Fruit fly (Drosophila melanogaster) whole organism, embryonic: ENCODE results near the gene CG34268.

Source experiments
- Ada2b ChIP-seq: fragments of 200-800 bp; sonication (Bioruptor generic); IDR thresholded peaks from 2 replicates; pipeline ENCODE4 v1.3.6; 2022; ENCODE audit warnings: missing biosample characterization, missing genetic modification characterization
- B-H1 ChIP-seq: fragments of 200-800 bp; sonication (Bioruptor generic); IDR thresholded peaks from 3 replicates; pipeline ENCODE4 v1.3.6; 2022; ENCODE audit warnings: missing biosample characterization, missing genetic modification characterization
- CG10274 ChIP-seq: fragments of 200-800 bp; sonication (Bioruptor generic); optimal IDR thresholded peaks from 3 replicates; lab custom pipeline; 2017; ENCODE audit warnings: missing biosample characterization, mild to moderate bottlenecking, missing genetic modification characterization
- CG10654 ChIP-seq: fragments of 200-800 bp; sonication (Bioruptor generic); optimal IDR thresholded peaks from 2 replicates; lab custom pipeline; 2016; ENCODE audit warnings: missing biosample characterization, missing genetic modification characterization
- CG10959 ChIP-seq: fragments of 200-800 bp; sonication (Bioruptor generic); IDR thresholded peaks from 2 replicates; pipeline ENCODE4 v1.3.6; 2022; ENCODE audit warnings: missing biosample characterization, missing genetic modification characterization
- CG11093 ChIP-seq: fragments of 200-800 bp; sonication (Bioruptor generic); IDR thresholded peaks from 3 replicates; pipeline ENCODE4 v1.3.6; 2022; ENCODE audit warnings: missing biosample characterization, missing genetic modification characterization
- CG12155 ChIP-seq: fragments of 200-800 bp; sonication (Bioruptor generic); optimal IDR thresholded peaks from 3 replicates; lab custom pipeline; 2016; ENCODE audit warnings: missing biosample characterization, missing genetic modification characterization
- CG1233 ChIP-seq: fragments of 200-800 bp; sonication (Bioruptor generic); optimal IDR thresholded peaks from 4 replicates; lab custom pipeline; 2018; ENCODE audit warnings: missing biosample characterization, mild to moderate bottlenecking, missing genetic modification characterization
- CG13424 ChIP-seq: fragments of 200-800 bp; sonication (Bioruptor generic); optimal IDR thresholded peaks from 2 replicates; lab custom pipeline; 2019; ENCODE audit warnings: missing biosample characterization, mild to moderate bottlenecking, missing genetic modification characterization, moderate library complexity
- CG14050 ChIP-seq: fragments of 200-800 bp; sonication (Bioruptor generic); IDR thresholded peaks from 3 replicates; pipeline ENCODE4 v1.3.6; 2022; ENCODE audit warnings: missing biosample characterization, missing genetic modification characterization
- CG14441 ChIP-seq: fragments of 200-800 bp; sonication (Bioruptor generic); IDR thresholded peaks from 2 replicates; pipeline ENCODE4 v1.3.6; 2022; ENCODE audit warnings: missing biosample characterization, missing genetic modification characterization
- CG16815 ChIP-seq: fragments of 200-800 bp; sonication (Bioruptor generic); optimal IDR thresholded peaks from 3 replicates; lab custom pipeline; 2017; ENCODE audit warnings: missing biosample characterization, mild to moderate bottlenecking, missing genetic modification characterization
- CG17385 ChIP-seq: fragments of 200-800 bp; sonication (Bioruptor generic); optimal IDR thresholded peaks from 3 replicates; lab custom pipeline; 2018; ENCODE audit warnings: missing biosample characterization, mild to moderate bottlenecking, missing genetic modification characterization
- CG18262 ChIP-seq: fragments of 200-800 bp; optimal IDR thresholded peaks from 3 replicates; lab custom pipeline; 2019; ENCODE audit warnings: missing biosample characterization, mild to moderate bottlenecking, missing genetic modification characterization, moderate library complexity
- CG2202 ChIP-seq: fragments of 200-800 bp; sonication (Bioruptor generic); optimal IDR thresholded peaks from 2 replicates; lab custom pipeline; 2018; ENCODE audit warnings: missing biosample characterization, mild to moderate bottlenecking, missing genetic modification characterization
- CG2678 ChIP-seq: fragments of 200-800 bp; sonication (Bioruptor generic); optimal IDR thresholded peaks from 3 replicates; lab custom pipeline; 2019; ENCODE audit warnings: missing biosample characterization, mild to moderate bottlenecking, missing genetic modification characterization, moderate library complexity
- CG3281 ChIP-seq: fragments of 200-800 bp; sonication (Bioruptor generic); optimal IDR thresholded peaks from 3 replicates; lab custom pipeline; 2017; ENCODE audit warnings: missing biosample characterization, mild to moderate bottlenecking, missing genetic modification characterization
- CG34224 ChIP-seq: fragments of 200-800 bp; sonication (Bioruptor generic); IDR thresholded peaks from 3 replicates; pipeline ENCODE4 v1.3.6; 2022; ENCODE audit warnings: missing biosample characterization, missing genetic modification characterization; ENCODE audit not compliant: partially characterized antibody
- CG4282 ChIP-seq: fragments of 200-800 bp; sonication (Bioruptor generic); optimal IDR thresholded peaks from 2 replicates; lab custom pipeline; 2016; ENCODE audit warnings: missing biosample characterization, missing genetic modification characterization
- CG4707 ChIP-seq: fragments of 200-800 bp; sonication (Bioruptor generic); optimal IDR thresholded peaks from 2 replicates; lab custom pipeline; 2018; ENCODE audit warnings: missing biosample characterization, mild to moderate bottlenecking, missing genetic modification characterization, moderate library complexity
- CG8359 ChIP-seq: fragments of 200-800 bp; sonication (Bioruptor generic); optimal IDR thresholded peaks from 2 replicates; lab custom pipeline; 2017; ENCODE audit warnings: missing biosample characterization, mild to moderate bottlenecking, missing genetic modification characterization, borderline replicate concordance
- CHES-1-like ChIP-seq: fragments of 200-800 bp; sonication (Bioruptor generic); optimal IDR thresholded peaks from 2 replicates; lab custom pipeline; 2016; ENCODE audit warnings: missing biosample characterization, missing genetic modification characterization
- CTCF ChIP-seq: fragments of 200-800 bp; sonication (Bioruptor generic); optimal IDR thresholded peaks from 2 replicates; lab custom pipeline; 2017; ENCODE audit warnings: missing biosample characterization, mild to moderate bottlenecking, missing genetic modification characterization, moderate library complexity
- D19A ChIP-seq: fragments of 200-800 bp; optimal IDR thresholded peaks from 3 replicates; lab custom pipeline; 2019; ENCODE audit warnings: missing biosample characterization, mild to moderate bottlenecking, missing genetic modification characterization, moderate library complexity
- E2f1 ChIP-seq: fragments of 200-800 bp; sonication (Bioruptor generic); IDR thresholded peaks from 2 replicates; pipeline ENCODE4 v1.3.6; 2022; ENCODE audit warnings: missing biosample characterization, missing genetic modification characterization
- Eip74EF ChIP-seq, 2 experiments: fragments of 200-800 bp in 1 of 2; fragments of >200 bp in 1 of 2; sonication (Bioruptor generic) in 1 of 2; optimal IDR thresholded peaks; 2 replicates each; lab custom pipeline; 2017 to 2019; ENCODE audit warnings: missing biosample characterization in 2 of 2, missing genetic modification characterization in 2 of 2, mild to moderate bottlenecking in 1 of 2, moderate library complexity in 1 of 2
- Lpt ChIP-seq: fragments of >200 bp; optimal IDR thresholded peaks from 2 replicates; lab custom pipeline; 2018; ENCODE audit warnings: missing biosample characterization, missing genetic modification characterization
- Mrtf ChIP-seq: fragments of 200-800 bp; sonication (Bioruptor generic); IDR thresholded peaks from 3 replicates; pipeline ENCODE4 v1.3.6; 2022; ENCODE audit warnings: missing biosample characterization, missing genetic modification characterization
- Opbp ChIP-seq: fragments of 200-800 bp; sonication (Bioruptor generic); IDR thresholded peaks from 3 replicates; pipeline ENCODE4 v1.3.6; 2022; ENCODE audit warnings: missing biosample characterization, missing genetic modification characterization; ENCODE audit not compliant: partially characterized antibody
- Scr ChIP-seq: fragments of 200-800 bp; sonication (Bioruptor generic); IDR thresholded peaks from 2 replicates; pipeline ENCODE4 v1.3.6; 2022; ENCODE audit warnings: missing biosample characterization, missing genetic modification characterization; ENCODE audit not compliant: partially characterized antibody
- Six4 ChIP-seq: fragments of 200-800 bp; sonication (Bioruptor generic); optimal IDR thresholded peaks from 2 replicates; lab custom pipeline; 2016; ENCODE audit warnings: missing biosample characterization, missing genetic modification characterization
- Trl ChIP-seq, 3 experiments: fragments of >200 bp in 2 of 3; fragments of 200-800 bp in 1 of 3; sonication (Bioruptor generic) in 1 of 3; optimal IDR thresholded peaks; 2 replicates in 1 of 3; 3 replicates in 2 of 3; lab custom pipeline; 2016 to 2017; ENCODE audit warnings: missing biosample characterization in 1 of 3, missing genetic modification characterization in 1 of 3
- Usf ChIP-seq: fragments of 200-800 bp; sonication (Bioruptor generic); optimal IDR thresholded peaks from 2 replicates; lab custom pipeline; 2017; ENCODE audit warnings: missing genotype, missing biosample characterization, missing genetic modification characterization
- ab ChIP-seq: fragments of 200-800 bp; sonication (Bioruptor generic); optimal IDR thresholded peaks from 2 replicates; lab custom pipeline; 2016; ENCODE audit warnings: missing biosample characterization, missing genetic modification characterization
- ara ChIP-seq: fragments of 200-800 bp; sonication (Bioruptor generic); IDR thresholded peaks from 2 replicates; pipeline ENCODE4 v1.3.6; 2022; ENCODE audit warnings: missing biosample characterization, missing genetic modification characterization
- disco-r ChIP-seq: fragments of 200-800 bp; sonication (Bioruptor generic); optimal IDR thresholded peaks from 2 replicates; lab custom pipeline; 2016; ENCODE audit warnings: missing biosample characterization, missing genetic modification characterization
- dmrt11E ChIP-seq: fragments of 200-800 bp; sonication (Bioruptor generic); optimal IDR thresholded peaks from 3 replicates; lab custom pipeline; 2018; ENCODE audit warnings: missing biosample characterization, mild to moderate bottlenecking, missing genetic modification characterization, moderate library complexity
- ems ChIP-seq: fragments of 200-800 bp; sonication (Bioruptor generic); optimal IDR thresholded peaks from 3 replicates; lab custom pipeline; 2016; ENCODE audit warnings: missing biosample characterization, missing genetic modification characterization
- fd96Cb ChIP-seq: fragments of 200-800 bp; sonication (Bioruptor generic); optimal IDR thresholded peaks from 2 replicates; lab custom pipeline; 2018; ENCODE audit warnings: missing biosample characterization, mild to moderate bottlenecking, missing genetic modification characterization, moderate library complexity
- hbn ChIP-seq: fragments of 200-800 bp; sonication (Bioruptor generic); IDR thresholded peaks from 2 replicates; pipeline ENCODE4 v1.3.6; 2022; ENCODE audit warnings: missing biosample characterization, missing genetic modification characterization; ENCODE audit not compliant: partially characterized antibody
- her ChIP-seq: fragments of 200-800 bp; sonication (Bioruptor generic); optimal IDR thresholded peaks from 2 replicates; lab custom pipeline; 2016; ENCODE audit warnings: missing biosample characterization, missing genetic modification characterization
- jigr1 ChIP-seq: fragments of 200-800 bp; sonication (Bioruptor generic); IDR thresholded peaks from 3 replicates; pipeline ENCODE4 v1.3.6; 2022; ENCODE audit warnings: missing biosample characterization, missing genetic modification characterization
- jumu ChIP-seq: fragments of 200-800 bp; sonication (Bioruptor generic); optimal IDR thresholded peaks from 3 replicates; lab custom pipeline; 2016; ENCODE audit warnings: missing biosample characterization, missing genetic modification characterization
- nerfin-1 ChIP-seq: fragments of 200-800 bp; sonication (Bioruptor generic); optimal IDR thresholded peaks from 3 replicates; lab custom pipeline; 2019; ENCODE audit warnings: missing biosample characterization, mild to moderate bottlenecking, missing genetic modification characterization, moderate library complexity
- psq ChIP-seq: fragments of 200-800 bp; sonication (Bioruptor generic); optimal IDR thresholded peaks from 2 replicates; lab custom pipeline; 2017; ENCODE audit warnings: missing biosample characterization, missing genetic modification characterization
- ro ChIP-seq: fragments of 200-800 bp; sonication (Bioruptor generic); IDR thresholded peaks from 2 replicates; pipeline ENCODE4 v1.3.6; 2022; ENCODE audit warnings: missing biosample characterization, missing genetic modification characterization
- schlank ChIP-seq: fragments of 200-800 bp; sonication (Bioruptor generic); optimal IDR thresholded peaks from 2 replicates; lab custom pipeline; 2018; ENCODE audit warnings: missing biosample characterization, mild to moderate bottlenecking, missing genetic modification characterization
- scrt ChIP-seq: fragments of 200-800 bp; sonication (Bioruptor generic); optimal IDR thresholded peaks from 2 replicates; lab custom pipeline; 2018; ENCODE audit warnings: missing biosample characterization, mild to moderate bottlenecking, missing genetic modification characterization, moderate library complexity
- shn ChIP-seq: fragments of 200-800 bp; sonication (Bioruptor generic); optimal IDR thresholded peaks from 3 replicates; lab custom pipeline; 2016; ENCODE audit warnings: missing biosample characterization, missing genetic modification characterization
- sob ChIP-seq: fragments of 200-800 bp; sonication (Bioruptor generic); IDR thresholded peaks from 2 replicates; pipeline ENCODE4 v1.3.6; 2022; ENCODE audit warnings: missing biosample characterization, missing genetic modification characterization
- vfl ChIP-seq: fragments of 200-800 bp; sonication (Bioruptor generic); optimal IDR thresholded peaks from 2 replicates; lab custom pipeline; 2016; ENCODE audit warnings: missing biosample characterization, missing genetic modification characterization
- zfh2 ChIP-seq: fragments of 200-800 bp; sonication (Bioruptor generic); optimal IDR thresholded peaks from 2 replicates; lab custom pipeline; 2016; ENCODE audit warnings: missing biosample characterization, missing genetic modification characterization

The CG34268 gene

DNA sequence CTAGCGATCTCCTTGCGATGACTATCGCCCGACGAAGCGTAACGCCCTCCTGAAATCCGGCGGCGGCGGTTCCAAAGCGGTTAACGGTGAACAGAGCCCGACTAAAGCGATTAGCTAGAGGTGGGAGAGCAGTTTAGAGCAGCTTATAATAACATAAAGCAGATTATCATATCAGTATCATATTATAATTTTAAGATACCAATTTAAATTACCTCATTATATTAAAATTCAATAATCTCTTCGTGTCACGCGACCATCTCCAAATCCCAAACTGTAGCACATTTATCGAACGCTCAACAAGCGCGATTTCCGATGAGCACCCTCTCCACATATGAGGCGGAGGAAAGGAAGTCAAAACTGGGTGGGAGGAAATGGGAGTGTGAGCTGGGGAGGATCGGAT, 33.0 kb downstream of the CG34268 start (continued):
- TF ChIP-seq E2f1 (GFP tag; lab: Robert Waterston, UW) (no peak), CG10959 (no peak), CG2202 (tag; lab: Kevin White, UChicago) (no peak), CG13424 (tag; lab: Kevin White, UChicago) (peak; percentile 39), ab (GFP tag; lab: Kevin White, UChicago) (no peak), CG34224 (GFP tag; lab: Robert Waterston, UW) (no peak), CG17385 (GFP tag; lab: Kevin White, UChicago) (peak; percentile 23), CG10654 (no peak), CG18262 (tag; lab: Kevin White, UChicago) (peak; percentile 8), CTCF (GFP tag; lab: Kevin White, UChicago) (no peak), CG3281 (GFP tag; lab: Kevin White, UChicago) (no peak), Scr (GFP tag; lab: Robert Waterston, UW) (peak; percentile 66), ems (GFP tag; lab: Kevin White, UChicago) (no peak), Six4 (GFP tag; lab: Kevin White, UChicago) (no peak), nerfin-1 (tag; lab: Kevin White, UChicago) (no peak), Usf (GFP tag; lab: Kevin White, UChicago) (no peak), D19A (tag; lab: Kevin White, UChicago) (no peak), dmrt11E (peak; percentile 14), disco-r (no peak), jumu (GFP tag; lab: Kevin White, UChicago) (no peak), CG14050 (GFP tag; lab: Robert Waterston, UW) (no peak), jigr1 (GFP tag; lab: Robert Waterston, UW) (no peak), sob (peak; percentile 46; the same call in 1 of the 2 replicates), CHES-1-like (GFP tag; lab: Kevin White, UChicago) (no peak), ara (GFP tag; lab: Robert Waterston, UW) (peak; percentile 66; the same call in 1 of the 2 replicates), CG4282 (GFP tag; lab: Kevin White, UChicago) (no peak), Ada2b (GFP tag; lab: Robert Waterston, UW) (no peak), CG10274 (GFP tag; lab: Kevin White, UChicago) (no peak), CG16815 (GFP tag; lab: Kevin White, UChicago) (no peak), ro (GFP tag; lab: Robert Waterston, UW) (no peak), her (no peak), vfl (GFP tag; lab: Kevin White, UChicago) (no peak), Mrtf (no peak), Opbp (GFP tag; lab: Robert Waterston, UW) (no peak), scrt (GFP tag; lab: Kevin White, UChicago) (no peak), hbn (GFP tag; lab: Robert Waterston, UW) (peak; percentile 55), schlank (tag; lab: Kevin White, UChicago) (no peak), CG4707 (GFP tag; lab: Kevin White, UChicago) (no peak), Lpt (GFP tag; lab: Kevin White, UChicago) (no peak), zfh2 (GFP tag; lab: Kevin White, UChicago) (no peak), CG11093 (no peak), CG14441 (GFP tag; lab: Robert Waterston, UW) (no peak), CG8359 (GFP tag; lab: Kevin White, UChicago) (no peak), Trl (optimal IDR thresholded peaks at IDR 0.05; lab: Kevin White, UChicago) (no peak), Trl (GFP tag; optimal IDR thresholded peaks at IDR 0.05; lab: Kevin White, UChicago) (no peak), CG1233 (GFP tag; lab: Kevin White, UChicago) (no peak), psq (GFP tag; lab: Kevin White, UChicago) (no peak), shn (GFP tag; lab: Kevin White, UChicago) (no peak), CG2678 (peak; percentile 0), B-H1 (GFP tag; lab: Robert Waterston, UW) (no peak), fd96Cb (tag; lab: Kevin White, UChicago) (no peak), CG12155 (GFP tag; lab: Kevin White, UChicago) (no peak), Eip74EF (GFP tag; optimal IDR thresholded peaks at IDR 0.05; lab: Kevin White, UChicago) (no peak)
